Worm (Caenorhabditis elegans) whole organism, L4 larva: ENCODE measurements around the gene C08F8.2.

Source experiments
- F10B5.3 ChIP-seq: sonication (generic microtip); optimal IDR thresholded peaks from 2 replicates; lab custom pipeline; 2016; ENCODE audit warnings: mild to moderate bottlenecking, missing genetic modification characterization, missing compliant biosample characterization
- F37D6.2 ChIP-seq: sonication (generic microtip); optimal IDR thresholded peaks from 2 replicates; lab custom pipeline; 2016; ENCODE audit warnings: mild to moderate bottlenecking, missing genetic modification characterization, missing compliant biosample characterization
- T26A8.4 ChIP-seq: fragments of 200-800 bp; sonication (Bioruptor generic); IDR thresholded peaks from 2 replicates; pipeline ENCODE4 v1.3.6; 2022; ENCODE audit warnings: missing genetic modification characterization, missing compliant biosample characterization
- Y105C5A.15 ChIP-seq: fragments of 200-800 bp; sonication (Bioruptor generic); IDR thresholded peaks from 2 replicates; pipeline ENCODE4 v1.3.6; 2022; ENCODE audit warnings: missing genetic modification characterization, missing compliant biosample characterization
- aha-1 ChIP-seq: fragments of 150-350 bp; peaks from one replicate; lab custom pipeline; 2014; ENCODE audit warnings: missing biosample characterization, missing genetic modification characterization
- ama-1 ChIP-seq: fragments of 150-350 bp; optimal IDR thresholded peaks from 2 replicates; lab custom pipeline; 2014; ENCODE audit warnings: inconsistent platforms, mixed read lengths
- attf-4 ChIP-seq: sonication (generic microtip); optimal IDR thresholded peaks from 3 replicates; lab custom pipeline; 2017; ENCODE audit warnings: missing biosample characterization, missing genetic modification characterization
- ceh-28 ChIP-seq: fragments of 150-350 bp; optimal IDR thresholded peaks from 2 replicates; lab custom pipeline; 2014; ENCODE audit warnings: missing biosample characterization, missing genetic modification reagents, missing genetic modification characterization
- ceh-32 ChIP-seq: sonication (generic microtip); optimal IDR thresholded peaks from 2 replicates; lab custom pipeline; 2016; ENCODE audit warnings: mild to moderate bottlenecking, missing genetic modification characterization, missing compliant biosample characterization; ENCODE audit not compliant: poor library complexity
- dmd-6 ChIP-seq: fragments of 200-800 bp; sonication (Bioruptor generic); IDR thresholded peaks from 2 replicates; pipeline ENCODE4 v1.3.6; 2022; ENCODE audit warnings: missing genetic modification reagents, missing genetic modification characterization, missing compliant biosample characterization
- dve-1 ChIP-seq: sonication (generic microtip); optimal IDR thresholded peaks from 2 replicates; lab custom pipeline; 2017; ENCODE audit warnings: antibody characterized with exemption, mild to moderate bottlenecking, missing genetic modification characterization, missing compliant biosample characterization; ENCODE audit not compliant: insufficient read depth
- hif-1 ChIP-seq, 2 experiments: sonication (generic microtip); optimal IDR thresholded peaks; 2 replicates each; lab custom pipeline; 2016 to 2017; ENCODE audit warnings: missing compliant biosample characterization in 2 of 2, missing genetic modification characterization in 2 of 2, missing genetic modification reagents in 2 of 2, missing genotype in 2 of 2, mild to moderate bottlenecking in 1 of 2
- hlh-30 ChIP-seq: sonication (generic microtip); optimal IDR thresholded peaks from 2 replicates; lab custom pipeline; 2017; ENCODE audit warnings: antibody characterized with exemption, mild to moderate bottlenecking, missing genetic modification characterization, missing compliant biosample characterization; ENCODE audit not compliant: insufficient read depth
- lim-7 ChIP-seq: fragments of 200-800 bp; sonication (Bioruptor generic); IDR thresholded peaks from 2 replicates; pipeline ENCODE4 v1.3.6; 2022; ENCODE audit warnings: missing genetic modification characterization, missing compliant biosample characterization
- lin-1 ChIP-seq: fragments of 200-800 bp; sonication (Bioruptor generic); IDR thresholded peaks from 2 replicates; pipeline ENCODE4 v1.3.6; 2022; ENCODE audit warnings: missing genetic modification reagents, missing genetic modification characterization, missing compliant biosample characterization
- lin-13 ChIP-seq: fragments of 150-350 bp; optimal IDR thresholded peaks from 2 replicates; lab custom pipeline; 2014; ENCODE audit warnings: missing biosample characterization, missing genetic modification reagents, missing genetic modification characterization
- lin-38 ChIP-seq: fragments of 200-800 bp; sonication (Bioruptor generic); IDR thresholded peaks from 2 replicates; pipeline ENCODE4 v1.3.6; 2022; ENCODE audit warnings: missing genetic modification reagents, missing genetic modification characterization, missing compliant biosample characterization
- lsy-2 ChIP-seq, 2 experiments: fragments of 150-350 bp in 1 of 2; sonication (generic microtip) in 1 of 2; optimal IDR thresholded peaks; 2 replicates each; lab custom pipeline; 2014 to 2017; ENCODE audit warnings: missing biosample characterization in 2 of 2, missing genetic modification characterization in 2 of 2
- madf-5 ChIP-seq, 2 experiments: fragments of 200-800 bp; sonication (Bioruptor generic); IDR thresholded peaks; 2 replicates each; pipeline ENCODE4 v1.3.6; 2022; ENCODE audit warnings: missing compliant biosample characterization in 2 of 2, missing genetic modification characterization in 2 of 2
- mdt-29 ChIP-seq: fragments of 200-800 bp; sonication (Bioruptor generic); IDR thresholded peaks from 2 replicates; pipeline ENCODE4 v1.3.6; 2022; ENCODE audit warnings: missing genetic modification reagents, missing genetic modification characterization, missing compliant biosample characterization
- nhr-10 ChIP-seq: fragments of 150-350 bp; optimal IDR thresholded peaks from 2 replicates; lab custom pipeline; 2014; ENCODE audit warnings: missing biosample characterization, missing genetic modification characterization
- nhr-102 ChIP-seq: sonication (generic microtip); optimal IDR thresholded peaks from 2 replicates; lab custom pipeline; 2016; ENCODE audit warnings: mild to moderate bottlenecking, missing genetic modification characterization, moderate library complexity, missing compliant biosample characterization
- nhr-111 ChIP-seq: fragments of 200-800 bp; sonication (Bioruptor generic); optimal IDR thresholded peaks from 2 replicates; lab custom pipeline; 2018; ENCODE audit warnings: mild to moderate bottlenecking, missing genetic modification characterization, missing compliant biosample characterization
- nhr-28 ChIP-seq: fragments of 150-350 bp; optimal IDR thresholded peaks from 2 replicates; lab custom pipeline; 2014; ENCODE audit warnings: missing biosample characterization, missing genetic modification characterization
- nhr-42 ChIP-seq: fragments of 200-800 bp; sonication (Bioruptor generic); IDR thresholded peaks from 2 replicates; pipeline ENCODE4 v1.3.6; 2022; ENCODE audit warnings: missing genetic modification characterization, missing compliant biosample characterization
- nhr-48 ChIP-seq: sonication (generic microtip); optimal IDR thresholded peaks from 2 replicates; lab custom pipeline; 2016; ENCODE audit warnings: mild to moderate bottlenecking, missing genetic modification characterization, missing compliant biosample characterization
- saeg-2 ChIP-seq: fragments of 200-800 bp; sonication (Bioruptor generic); IDR thresholded peaks from 2 replicates; pipeline ENCODE4 v1.3.6; 2022; ENCODE audit warnings: missing genetic modification reagents, missing genetic modification characterization, missing compliant biosample characterization
- skn-1 ChIP-seq: fragments of 150-350 bp; optimal IDR thresholded peaks from 2 replicates; lab custom pipeline; 2014; ENCODE audit warnings: missing biosample characterization, missing genetic modification characterization
- spr-3 ChIP-seq: fragments of 200-800 bp; sonication (Bioruptor generic); optimal IDR thresholded peaks from 2 replicates; lab custom pipeline; 2018; ENCODE audit warnings: mild to moderate bottlenecking, missing genetic modification characterization, missing compliant biosample characterization
- tag-97 ChIP-seq: fragments of 200-800 bp; sonication (Bioruptor generic); IDR thresholded peaks from 2 replicates; pipeline ENCODE4 v1.3.6; 2022; ENCODE audit warnings: missing genetic modification characterization, missing compliant biosample characterization
- unc-39 ChIP-seq: sonication (generic microtip); optimal IDR thresholded peaks from 2 replicates; lab custom pipeline; 2017; ENCODE audit warnings: missing biosample characterization, missing genetic modification characterization
- unc-62 ChIP-seq, 3 experiments: fragments of 150-350 bp in 1 of 3; sonication (generic microtip); optimal IDR thresholded peaks in 2 of 3; peaks in 1 of 3; 1 replicate in 1 of 3; 2 replicates in 2 of 3; lab custom pipeline; 2014 to 2017; ENCODE audit warnings: missing biosample characterization in 3 of 3, missing genetic modification characterization in 3 of 3, missing genetic modification reagents in 3 of 3, missing genotype in 1 of 3
- zag-1 ChIP-seq: fragments of 150-350 bp; optimal IDR thresholded peaks from 2 replicates; lab custom pipeline; 2014; ENCODE audit warnings: missing biosample characterization, missing genetic modification characterization
- zfp-3 ChIP-seq: fragments of 200-800 bp; sonication (Bioruptor generic); conservative IDR thresholded peaks from 2 replicates; pipeline ENCODE4 v1.3.6; 2022; ENCODE audit warnings: missing genetic modification reagents, missing genetic modification characterization, missing compliant biosample characterization
- zip-2 ChIP-seq: fragments of 150-350 bp; optimal IDR thresholded peaks from 2 replicates; lab custom pipeline; 2014; ENCODE audit warnings: missing biosample characterization, missing genetic modification characterization

The C08F8.2 gene

DNA sequence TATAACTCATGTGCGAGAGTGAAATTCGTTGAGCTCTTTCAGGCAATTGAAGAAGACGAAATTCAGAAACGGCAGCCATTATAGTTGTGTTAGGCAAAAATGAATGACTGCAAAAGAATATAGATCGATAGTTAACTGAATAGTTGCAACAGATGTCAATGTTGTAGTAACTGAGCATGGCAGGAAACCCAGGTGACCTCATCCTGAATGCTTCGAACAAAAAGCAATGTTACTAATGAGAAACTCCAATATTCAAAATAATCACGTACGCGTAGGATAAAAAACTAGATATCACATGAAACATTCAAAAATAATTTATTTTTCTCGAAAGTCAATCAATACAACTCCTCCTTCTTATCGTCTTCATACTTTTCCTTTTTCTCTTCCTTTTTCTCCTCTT is 11.7 kb downstream of the C08F8.2 start, which contains the start of gene fbxb-9 (continued):
- no peak for TF ChIP-seq unc-39
- TF ChIP-seq lin-38 (GFP tag; lab: Robert Waterston, UW) = no peak
- no peak for TF ChIP-seq tag-97 (GFP tag; lab: Robert Waterston, UW)
- no peak for TF ChIP-seq zag-1 (tag; lab: Kevin White, UChicago)
- no peak for TF ChIP-seq dve-1
- TF ChIP-seq, all 104 proteins: peak for 0

DNA sequence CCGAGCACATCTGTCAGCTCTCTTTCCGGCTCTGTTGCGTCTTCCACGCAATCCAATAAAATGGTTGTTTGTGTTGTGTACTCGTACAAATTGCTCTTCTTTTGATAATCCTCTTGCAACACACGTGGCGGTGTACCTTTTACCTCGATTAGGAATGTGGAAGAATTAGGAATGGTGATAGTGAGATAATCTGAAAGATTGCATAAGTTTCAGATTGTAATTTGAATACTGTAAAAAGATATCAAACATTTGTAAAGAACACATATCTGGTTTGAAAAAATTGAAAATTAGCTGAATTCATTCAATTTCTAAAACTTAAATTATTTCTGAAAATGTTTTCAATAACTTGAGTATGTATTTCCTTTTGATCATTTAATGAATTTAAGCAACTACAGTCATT is 14.0 kb downstream of the C08F8.2 start, which contains the start of gene C08F8.6:
TSS of gene C08F8.6 (minus strand) at position 101 of the 400 bp plus-strand sequence.
- TF ChIP-seq nhr-10 (tag; lab: Kevin White, UChicago) (no peak), hif-1 (tag; optimal IDR thresholded peaks at IDR 0.05; lab: Kevin White, UChicago) (no peak), lim-7 (GFP tag; lab: Robert Waterston, UW) (no peak)

DNA sequence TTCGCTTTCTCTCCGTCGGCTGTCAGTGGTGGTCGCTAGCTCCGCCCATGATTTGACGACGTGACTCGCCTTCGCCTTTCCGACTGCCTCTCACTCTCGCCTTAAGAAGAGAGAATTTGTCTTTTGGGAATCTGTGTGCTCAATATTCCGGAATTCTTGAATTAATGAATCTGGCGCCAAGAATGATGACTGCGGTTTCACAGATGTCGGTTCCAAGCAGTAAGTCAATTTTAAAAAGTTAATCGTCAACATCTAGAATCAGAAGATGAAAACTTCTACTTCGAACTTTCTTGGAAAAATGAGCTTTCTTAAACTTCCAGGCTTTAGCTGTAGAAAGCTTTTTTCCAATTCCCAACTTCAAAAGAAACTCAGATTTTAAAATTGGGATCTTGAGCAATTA is 18.9 kb downstream of the C08F8.2 start, which contains the start of gene nhr-67:
TSS of gene nhr-67 (plus strand) at position 97 of the 400 bp plus-strand sequence.
- TF ChIP-seq ceh-32 (tag; lab: Kevin White, UChicago) = no peak
- no peak for TF ChIP-seq madf-5 (GFP tag; IDR thresholded peaks at IDR 0.05; lab: Robert Waterston, UW)
- no peak for TF ChIP-seq zip-2 (tag; lab: Kevin White, UChicago)
- peak in 1 of 2 experiments; percentile 43 for TF ChIP-seq unc-62 (GFP tag; optimal IDR thresholded peaks at IDR 0.05 in 1 of 2; lab: Kevin White, UChicago)
- TF ChIP-seq unc-62 (tag; optimal IDR thresholded peaks at IDR 0.05; lab: Kevin White, UChicago) = no peak
- TF ChIP-seq ceh-28 (tag; lab: Kevin White, UChicago) = no peak
- TF ChIP-seq mdt-29 (GFP tag; lab: Robert Waterston, UW) = no peak
- no peak for TF ChIP-seq nhr-10 (tag; lab: Kevin White, UChicago)
- no peak for TF ChIP-seq saeg-2
- peak; percentile 98 for TF ChIP-seq aha-1 (tag; lab: Kevin White, UChicago)
- no peak for TF ChIP-seq nhr-48

DNA sequence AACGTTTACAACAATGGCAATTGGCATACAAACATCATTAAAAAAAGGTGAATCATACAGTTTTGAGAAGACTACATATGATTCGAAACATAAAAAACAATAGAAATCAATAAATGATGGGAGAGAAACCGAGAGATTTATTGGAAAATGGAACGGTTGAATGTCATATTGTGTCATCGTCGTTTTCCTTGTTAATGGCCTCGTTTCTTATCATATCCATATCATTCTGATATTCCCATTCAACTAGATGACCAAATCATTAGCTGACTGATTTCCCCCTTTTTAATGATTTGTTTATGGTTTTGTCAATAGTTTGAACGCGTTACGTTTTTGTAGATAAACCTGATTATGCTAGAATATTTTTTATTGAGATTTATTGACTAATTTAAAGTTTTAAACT is 24.0 kb downstream of the C08F8.2 start:
- TF ChIP-seq nhr-28 (tag; lab: Kevin White, UChicago) (peak; percentile 45), T26A8.4 (GFP tag; lab: Robert Waterston, UW) (no peak), F10B5.3 (no peak), skn-1 (tag; lab: Kevin White, UChicago) (no peak)

DNA sequence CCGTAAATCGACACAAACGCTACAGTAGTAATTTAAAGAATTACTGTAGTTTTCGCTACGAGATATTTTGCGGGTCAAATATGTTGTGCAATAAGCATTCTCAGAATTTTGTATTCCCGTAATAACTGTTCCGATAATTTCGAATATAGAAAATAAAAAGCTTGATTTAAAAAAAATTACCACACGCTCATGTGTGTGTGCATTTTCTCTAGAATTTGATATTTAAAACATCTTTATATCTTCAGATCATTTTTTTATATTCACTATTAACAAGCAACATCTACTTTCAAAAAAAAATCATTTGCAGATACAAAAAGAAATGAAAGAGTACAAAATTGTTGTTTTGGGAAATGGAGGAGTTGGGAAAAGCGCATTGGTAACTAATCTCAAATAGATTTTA is 26.2 kb downstream of the C08F8.2 start, which contains the start of gene rap-3:
TSS of gene rap-3 (plus strand) at position 301 of the 400 bp plus-strand sequence.
- TF ChIP-seq zfp-3 (GFP tag; lab: Robert Waterston, UW) (no peak), lin-13 (GFP tag; lab: Kevin White, UChicago) (no peak), F37D6.2 (tag; lab: Kevin White, UChicago) (no peak), hif-1 (tag; optimal IDR thresholded peaks at IDR 0.05; lab: Kevin White, UChicago) (no peak), Y105C5A.15 (GFP tag; lab: Robert Waterston, UW) (no peak), T26A8.4 (GFP tag; lab: Robert Waterston, UW) (no peak), nhr-42 (GFP tag; lab: Robert Waterston, UW) (no peak), nhr-111 (GFP tag; lab: Kevin White, UChicago) (no peak), hlh-30 (tag; lab: Kevin White, UChicago) (no peak), attf-4 (tag; lab: Kevin White, UChicago) (no peak), dmd-6 (GFP tag; lab: Robert Waterston, UW) (no peak)

DNA sequence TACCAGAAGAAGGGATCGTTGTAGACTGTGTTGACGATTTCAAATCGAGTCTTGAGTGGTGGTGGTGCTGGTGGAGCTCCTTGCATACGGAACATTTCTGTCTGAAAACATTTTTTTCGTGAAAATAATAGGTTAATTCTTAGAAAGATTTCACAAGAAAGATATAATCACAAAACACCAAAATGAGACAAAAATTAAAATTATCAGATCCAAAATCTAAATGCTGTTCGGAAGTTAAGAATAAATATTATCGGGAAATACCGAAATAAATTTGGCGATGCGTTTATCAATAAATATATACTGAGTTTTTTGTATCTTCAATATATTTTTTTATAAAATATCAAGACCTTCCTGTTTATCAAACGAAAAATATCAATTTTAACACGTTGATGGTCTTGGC is 27.7 kb downstream of the C08F8.2 start, which contains the start of gene C08F8.9:
TSS of gene C08F8.9 (minus strand) at position 101 of the 400 bp plus-strand sequence.
- peak; percentile 23 for TF ChIP-seq ama-1 (lab: Kevin White, UChicago)
- TF ChIP-seq lin-1 = no peak
- TF ChIP-seq nhr-102 (tag; lab: Kevin White, UChicago) = no peak
- TF ChIP-seq spr-3 (GFP tag; lab: Kevin White, UChicago) = no peak
- TF ChIP-seq lsy-2 (tag; optimal IDR thresholded peaks at IDR 0.05; lab: Kevin White, UChicago) = no peak
- TF ChIP-seq, all 104 proteins: peak for 1
